Worm (Caenorhabditis elegans) whole organism, young adult: Measurements from ENCODE around the gene srv-7.
A peak's percentile ranks its signal among the peaks of the same experiment; 100 is the strongest.

Source experiments
- C17E4.6 ChIP-seq: fragments of 200-800 bp; sonication (Bioruptor generic); IDR thresholded peaks from 2 replicates; pipeline ENCODE4 v1.3.6; 2022; ENCODE audit warnings: missing genetic modification reagents, missing genetic modification characterization, missing compliant biosample characterization
- F10E7.11 ChIP-seq: sonication (generic microtip); optimal IDR thresholded peaks from 2 replicates; lab custom pipeline; 2017; ENCODE audit warnings: mild to moderate bottlenecking, missing genetic modification characterization, moderate library complexity, missing compliant biosample characterization
- F37B4.10 ChIP-seq: fragments of 200-800 bp; sonication (Bioruptor generic); IDR thresholded peaks from 2 replicates; pipeline ENCODE4 v1.3.6; 2022; ENCODE audit warnings: missing genetic modification characterization, missing compliant biosample characterization
- F49E8.2 ChIP-seq: sonication (generic microtip); optimal IDR thresholded peaks from 3 replicates; lab custom pipeline; 2017; ENCODE audit warnings: missing genetic modification characterization, mild to moderate bottlenecking, missing compliant biosample characterization, antibody characterized with exemption, moderate library complexity; ENCODE audit not compliant: insufficient read depth
- F57A8.1 ChIP-seq: fragments of 200-800 bp; sonication (Bioruptor generic); optimal IDR thresholded peaks from 2 replicates; lab custom pipeline; 2018; ENCODE audit warnings: mild to moderate bottlenecking, missing genetic modification characterization, moderate library complexity, missing compliant biosample characterization
- K11D2.4 ChIP-seq: fragments of 200-800 bp; sonication (Bioruptor generic); IDR thresholded peaks from 2 replicates; pipeline ENCODE4 v1.3.6; 2022; ENCODE audit warnings: missing genetic modification reagents, missing genetic modification characterization, missing compliant biosample characterization
- Y53F4B.3 ChIP-seq: fragments of 200-800 bp; sonication (Bioruptor generic); IDR thresholded peaks from 2 replicates; pipeline ENCODE4 v1.3.6; 2022; ENCODE audit warnings: missing genetic modification reagents, missing genetic modification characterization, missing compliant biosample characterization
- ZK185.1 ChIP-seq: sonication (generic microtip); optimal IDR thresholded peaks from 2 replicates; lab custom pipeline; 2016; ENCODE audit warnings: mild to moderate bottlenecking, missing genetic modification characterization, missing compliant biosample characterization; ENCODE audit not compliant: poor library complexity, severe bottlenecking
- aptf-2 ChIP-seq: fragments of 200-800 bp; sonication (Bioruptor generic); conservative IDR thresholded peaks from 2 replicates; pipeline ENCODE4 v1.3.6; 2022; ENCODE audit warnings: missing genetic modification reagents, missing genetic modification characterization, missing compliant biosample characterization
- atf-7 ChIP-seq: sonication (generic microtip); optimal IDR thresholded peaks from 2 replicates; lab custom pipeline; 2017; ENCODE audit warnings: mild to moderate bottlenecking, missing genetic modification characterization, missing compliant biosample characterization
- ccch-3 ChIP-seq: fragments of 200-800 bp; sonication (Bioruptor generic); optimal IDR thresholded peaks from 2 replicates; lab custom pipeline; 2018; ENCODE audit warnings: mild to moderate bottlenecking, missing genetic modification characterization, missing compliant biosample characterization
- cebp-1 ChIP-seq, 2 experiments: fragments of 200-800 bp in 1 of 2; sonication (Bioruptor generic) in 1 of 2; sonication (generic microtip) in 1 of 2; IDR thresholded peaks in 1 of 2; optimal IDR thresholded peaks in 1 of 2; 2 replicates each; pipeline versions ENCODE4 v1.3.6 to Lab custom; 2017 to 2022; ENCODE audit warnings: missing compliant biosample characterization in 2 of 2, missing genetic modification characterization in 2 of 2, mild to moderate bottlenecking in 1 of 2, missing genetic modification reagents in 1 of 2, moderate library complexity in 1 of 2
- cebp-2 ChIP-seq: fragments of 200-800 bp; sonication (Bioruptor generic); IDR thresholded peaks from 2 replicates; pipeline ENCODE4 v1.3.6; 2022; ENCODE audit warnings: missing genetic modification characterization, missing compliant biosample characterization
- ceh-27 ChIP-seq: fragments of 200-800 bp; sonication (Bioruptor generic); optimal IDR thresholded peaks from 2 replicates; lab custom pipeline; 2018; ENCODE audit warnings: mild to moderate bottlenecking, missing genetic modification characterization, moderate library complexity, missing compliant biosample characterization
- ceh-91 ChIP-seq: fragments of 200-800 bp; sonication (Bioruptor generic); IDR thresholded peaks from 2 replicates; pipeline ENCODE4 v1.3.6; 2022; ENCODE audit warnings: missing genetic modification reagents, missing genetic modification characterization, missing compliant biosample characterization
- dox-1 ChIP-seq: fragments of 200-800 bp; sonication (Bioruptor generic); IDR thresholded peaks from 2 replicates; pipeline ENCODE4 v1.3.6; 2022; ENCODE audit warnings: missing genetic modification reagents, missing genetic modification characterization, missing compliant biosample characterization
- dpff-1 ChIP-seq: sonication (generic microtip); optimal IDR thresholded peaks from 2 replicates; lab custom pipeline; 2017; ENCODE audit warnings: mild to moderate bottlenecking, missing genetic modification characterization, missing compliant biosample characterization
- efl-1 ChIP-seq: fragments of 150-350 bp; optimal IDR thresholded peaks from 2 replicates; lab custom pipeline; 2014; ENCODE audit warnings: missing biosample characterization, missing genetic modification reagents, missing genetic modification characterization
- egl-44 ChIP-seq: fragments of 200-800 bp; sonication (Bioruptor generic); IDR thresholded peaks from 2 replicates; pipeline ENCODE4 v1.3.6; 2022; ENCODE audit warnings: missing genetic modification reagents, missing genetic modification characterization, missing compliant biosample characterization
- egrh-3 ChIP-seq: fragments of 200-800 bp; sonication (Bioruptor generic); IDR thresholded peaks from 2 replicates; pipeline ENCODE4 v1.3.6; 2022; ENCODE audit warnings: missing genetic modification reagents, missing genetic modification characterization, missing compliant biosample characterization
- fkh-3 ChIP-seq: sonication (generic microtip); optimal IDR thresholded peaks from 2 replicates; lab custom pipeline; 2016; ENCODE audit warnings: mild to moderate bottlenecking, missing genetic modification characterization, missing compliant biosample characterization
- let-526 ChIP-seq: fragments of 200-800 bp; sonication (Bioruptor generic); IDR thresholded peaks from 2 replicates; pipeline ENCODE4 v1.3.6; 2022; ENCODE audit warnings: missing genetic modification reagents, missing genetic modification characterization, missing compliant biosample characterization
- let-607 ChIP-seq, 2 experiments: fragments of 200-800 bp in 1 of 2; sonication (Bioruptor generic) in 1 of 2; sonication (generic microtip) in 1 of 2; optimal IDR thresholded peaks; 2 replicates each; lab custom pipeline; 2016 to 2018; ENCODE audit warnings: mild to moderate bottlenecking in 2 of 2, missing compliant biosample characterization in 2 of 2, missing genetic modification characterization in 2 of 2, moderate library complexity in 2 of 2, missing genotype in 1 of 2
- lin-40 ChIP-seq: sonication (generic microtip); optimal IDR thresholded peaks from 2 replicates; lab custom pipeline; 2016; ENCODE audit warnings: missing genetic modification characterization, mild to moderate bottlenecking, missing compliant biosample characterization, missing genotype, missing genetic modification reagents
- lir-1 ChIP-seq: fragments of 200-800 bp; sonication (Bioruptor generic); conservative IDR thresholded peaks from 2 replicates; pipeline ENCODE4 v1.3.6; 2022; ENCODE audit warnings: missing genetic modification reagents, missing genetic modification characterization, missing compliant biosample characterization
- madf-8 ChIP-seq: fragments of 200-800 bp; sonication (Bioruptor generic); conservative IDR thresholded peaks from 2 replicates; pipeline ENCODE4 v1.3.6; 2022; ENCODE audit warnings: missing genetic modification reagents, missing genetic modification characterization, missing compliant biosample characterization
- mel-28 ChIP-seq: sonication (generic microtip); optimal IDR thresholded peaks from 2 replicates; lab custom pipeline; 2016; ENCODE audit warnings: borderline replicate concordance, mild to moderate bottlenecking, missing genetic modification characterization, missing compliant biosample characterization
- nhr-80 ChIP-seq: sonication (generic microtip); optimal IDR thresholded peaks from 2 replicates; lab custom pipeline; 2016; ENCODE audit warnings: missing genetic modification characterization, missing compliant biosample characterization
- rcor-1 ChIP-seq: fragments of 200-800 bp; sonication (Bioruptor generic); IDR thresholded peaks from 2 replicates; pipeline ENCODE4 v1.3.6; 2022; ENCODE audit warnings: missing genetic modification reagents, missing genetic modification characterization, missing compliant biosample characterization
- rpc-1 ChIP-seq, 2 experiments: fragments of 150-350 bp in 1 of 2; sonication (generic microtip) in 1 of 2; optimal IDR thresholded peaks; 2 replicates each; lab custom pipeline; 2014 to 2018; ENCODE audit warnings: missing biosample characterization in 1 of 2, missing genetic modification characterization in 1 of 2, missing genetic modification reagents in 1 of 2, missing genotype in 1 of 2
- snpc-1.1 ChIP-seq: sonication (generic microtip); optimal IDR thresholded peaks from 2 replicates; lab custom pipeline; 2017; ENCODE audit warnings: missing genetic modification characterization, mild to moderate bottlenecking, missing compliant biosample characterization, antibody characterized with exemption, moderate library complexity, missing genotype, missing genetic modification reagents; ENCODE audit not compliant: insufficient read depth
- sptf-2 ChIP-seq: fragments of 200-800 bp; sonication (Bioruptor generic); optimal IDR thresholded peaks from 2 replicates; lab custom pipeline; 2018; ENCODE audit warnings: mild to moderate bottlenecking, missing genetic modification characterization, missing compliant biosample characterization
- tbx-9 ChIP-seq: sonication (generic microtip); optimal IDR thresholded peaks from 2 replicates; lab custom pipeline; 2016; ENCODE audit warnings: borderline replicate concordance, missing genetic modification characterization, inconsistent platforms, missing compliant biosample characterization
- zfh-2 ChIP-seq: fragments of 200-800 bp; sonication (Bioruptor generic); conservative IDR thresholded peaks from 2 replicates; pipeline ENCODE4 v1.3.6; 2022; ENCODE audit warnings: missing genetic modification reagents, missing genetic modification characterization, missing compliant biosample characterization
- ztf-26 ChIP-seq: sonication (generic microtip); optimal IDR thresholded peaks from 2 replicates; lab custom pipeline; 2017; ENCODE audit warnings: missing genetic modification characterization, missing compliant biosample characterization

Gene srv-7

ce11 chrX:5672615-5673014 lies 24.8 kb upstream of the srv-7 start:
- TF ChIP-seq dpff-1 (tag; lab: Kevin White, UChicago): no peak
- no peak for TF ChIP-seq tbx-9
- no peak for TF ChIP-seq rpc-1 (optimal IDR thresholded peaks at IDR 0.05; lab: Kevin White, UChicago)
- no peak for TF ChIP-seq rpc-1 (tag; optimal IDR thresholded peaks at IDR 0.05; lab: Kevin White, UChicago)
- no peak for TF ChIP-seq egl-44
- TF ChIP-seq ZK185.1 (tag; lab: Kevin White, UChicago): no peak
- no peak for TF ChIP-seq let-526 (GFP tag; lab: Robert Waterston, UW)
- TF ChIP-seq, all 124 proteins: peak for 0

DNA sequence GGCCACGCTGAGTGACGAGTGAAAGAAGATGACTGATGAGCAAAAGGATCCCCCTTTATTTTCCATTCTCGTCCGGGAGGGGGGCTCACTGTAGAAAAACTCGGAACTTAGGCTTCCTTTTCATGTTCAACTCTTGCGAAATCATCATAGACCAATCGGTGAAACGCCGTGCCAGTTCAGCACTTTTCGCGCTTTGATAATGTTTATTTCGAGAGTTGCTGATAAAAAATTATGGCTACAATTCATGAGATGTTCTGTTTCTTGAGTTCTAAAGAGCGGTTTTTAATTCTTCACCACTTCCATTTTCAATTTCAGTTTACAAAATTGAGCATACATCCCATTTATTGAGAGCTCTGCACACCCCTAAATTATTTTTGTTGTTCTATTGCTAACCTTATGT lies 23.0 kb upstream of the srv-7 start:
- TF ChIP-seq C17E4.6 (GFP tag; lab: Robert Waterston, UW): no peak
- TF ChIP-seq cebp-2 (GFP tag; lab: Robert Waterston, UW): no peak
- peak; percentile 69 for TF ChIP-seq nhr-80 (tag; lab: Kevin White, UChicago)
- TF ChIP-seq aptf-2: no peak
- TF ChIP-seq cebp-1 (GFP tag; IDR thresholded peaks at IDR 0.05; lab: Robert Waterston, UW): 0 out of 2 replicates have a peak, but pooled peaks have one; percentile 27
- TF ChIP-seq cebp-1 (tag; optimal IDR thresholded peaks at IDR 0.05; lab: Kevin White, UChicago): no peak

ce11 chrX:5669733-5670132 lies 21.9 kb upstream of the srv-7 start:
- TF ChIP-seq dox-1 (peak; percentile 62), ztf-26 (no peak), nhr-80 (tag; lab: Kevin White, UChicago) (peak; percentile 92), lin-40 (no peak)

DNA sequence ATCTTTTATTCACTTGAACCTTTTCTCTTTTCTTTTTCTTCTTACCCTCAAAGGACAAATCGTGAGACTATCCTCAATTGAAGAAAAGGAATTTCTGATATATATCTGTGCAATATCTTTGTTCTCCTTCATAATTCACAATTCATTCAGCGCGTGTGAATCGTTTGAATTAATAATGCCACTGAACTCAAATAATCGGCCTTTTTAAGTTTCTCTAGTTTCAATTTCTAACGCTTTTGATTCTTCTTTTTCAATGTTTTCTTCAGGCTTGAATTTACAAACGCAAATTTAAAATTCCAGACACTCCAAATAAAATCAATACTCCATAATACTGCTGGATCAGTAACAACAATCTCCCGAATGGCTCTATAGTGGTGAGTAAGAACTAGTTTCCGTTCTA lies 15.8 kb upstream of the srv-7 start, which contains the start of gene egl-13:
egl-13 (plus strand) TSS at position 301 of the 400 bp plus-strand sequence.
- TF ChIP-seq ceh-91 (GFP tag; lab: Robert Waterston, UW) (no peak), F49E8.2 (tag; lab: Kevin White, UChicago) (no peak), snpc-1.1 (tag; lab: Kevin White, UChicago) (no peak), zfh-2 (GFP tag; lab: Robert Waterston, UW) (no peak), ccch-3 (GFP tag; lab: Kevin White, UChicago) (no peak), F37B4.10 (GFP tag; lab: Robert Waterston, UW) (no peak), F57A8.1 (GFP tag; lab: Kevin White, UChicago) (no peak)
- TF ChIP-seq, all 124 proteins: peak for 0

DNA sequence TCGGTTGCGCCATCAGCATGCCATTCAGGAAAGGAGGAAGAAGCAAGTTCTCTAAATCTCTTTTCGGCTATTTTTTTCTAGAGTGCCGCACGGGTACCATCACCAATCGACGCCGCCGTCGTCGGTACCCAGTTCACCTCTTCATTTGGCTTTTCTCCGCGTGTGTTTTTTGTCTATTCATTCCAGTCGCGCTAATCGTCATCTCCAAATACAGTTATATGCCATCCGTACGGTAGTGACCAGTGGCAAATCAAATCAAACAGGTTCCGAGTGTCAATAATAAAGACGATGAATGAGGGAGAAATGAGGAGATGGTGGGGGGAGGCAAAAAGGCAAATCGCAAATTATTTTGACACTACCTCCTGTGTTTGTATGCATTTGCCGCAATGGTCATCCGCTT lies 13.4 kb upstream of the srv-7 start:
- TF ChIP-seq let-607 (tag; optimal IDR thresholded peaks at IDR 0.05; lab: Kevin White, UChicago) (no peak), mel-28 (no peak), fkh-3 (tag; lab: Kevin White, UChicago) (no peak), ccch-3 (GFP tag; lab: Kevin White, UChicago) (no peak), aptf-2 (no peak), efl-1 (GFP tag; lab: Kevin White, UChicago) (no peak), F10E7.11 (no peak), atf-7 (tag; lab: Kevin White, UChicago) (no peak), ZK185.1 (tag; lab: Kevin White, UChicago) (no peak), F57A8.1 (GFP tag; lab: Kevin White, UChicago) (no peak), egrh-3 (GFP tag; lab: Robert Waterston, UW) (no peak), ceh-91 (GFP tag; lab: Robert Waterston, UW) (no peak), rcor-1 (no peak), madf-8 (GFP tag; lab: Robert Waterston, UW) (no peak), Y53F4B.3 (GFP tag; lab: Robert Waterston, UW) (no peak), dox-1 (no peak), lir-1 (GFP tag; lab: Robert Waterston, UW) (no peak), sptf-2 (GFP tag; lab: Kevin White, UChicago) (no peak), K11D2.4 (GFP tag; lab: Robert Waterston, UW) (no peak), ceh-27 (no peak)
